Worm (Caenorhabditis elegans): ENCODE results near the gene idpa-2.

ce11 chrII:8764332-8764731 lies 28.2 kb downstream of the idpa-2 start:
- TF ChIP-seq tlp-1 (tag; optimal IDR thresholded peaks at IDR 0.05), result no peak
- TF ChIP-seq mep-1 (tag; optimal IDR thresholded peaks at IDR 0.05), result no peak
